Worm (Caenorhabditis elegans) whole organism, early embryonic: ENCODE results near the gene srh-17.

Experiments
- F13C5.2 ChIP-seq: sonication (generic microtip); optimal IDR thresholded peaks from 2 replicates; lab custom pipeline; 2017; ENCODE audit warnings: mild to moderate bottlenecking, missing genetic modification characterization, inconsistent platforms, missing compliant biosample characterization
- aly-1 ChIP-seq: sonication (generic microtip); optimal IDR thresholded peaks from 2 replicates; lab custom pipeline; 2016; ENCODE audit warnings: missing genetic modification characterization, missing compliant biosample characterization
- ama-1 ChIP-seq: fragments of 150-350 bp; optimal IDR thresholded peaks from 2 replicates; lab custom pipeline; 2014
- ceh-36 ChIP-seq: sonication (generic microtip); optimal IDR thresholded peaks from 2 replicates; lab custom pipeline; 2016; ENCODE audit warnings: missing genetic modification characterization, inconsistent platforms, missing compliant biosample characterization
- ets-7 ChIP-seq: sonication (generic microtip); optimal IDR thresholded peaks from 2 replicates; lab custom pipeline; 2016; ENCODE audit warnings: missing genotype, missing genetic modification characterization, missing compliant biosample characterization
- flt-1 ChIP-seq: fragments of 200-800 bp; sonication (Bioruptor generic); IDR thresholded peaks from 2 replicates; pipeline ENCODE4 v1.3.6; 2022; ENCODE audit warnings: missing genetic modification characterization, missing compliant biosample characterization
- hmbx-1 ChIP-seq: sonication (generic microtip); optimal IDR thresholded peaks from 2 replicates; lab custom pipeline; 2016; ENCODE audit warnings: mild to moderate bottlenecking, missing genetic modification characterization, missing compliant biosample characterization
- hmg-4 ChIP-seq: fragments of 200-800 bp; sonication (Bioruptor generic); optimal IDR thresholded peaks from 2 replicates; lab custom pipeline; 2018; ENCODE audit warnings: mild to moderate bottlenecking, missing genetic modification characterization, missing compliant biosample characterization
- hnd-1 ChIP-seq: sonication (generic microtip); optimal IDR thresholded peaks from 2 replicates; lab custom pipeline; 2016; ENCODE audit warnings: missing genetic modification characterization, missing compliant biosample characterization
- pes-1 ChIP-seq: fragments of 200-800 bp; sonication (Bioruptor generic); IDR thresholded peaks from 2 replicates; pipeline ENCODE4 v1.3.6; 2022; ENCODE audit warnings: missing genetic modification reagents, missing genetic modification characterization, missing compliant biosample characterization
- scrt-1 ChIP-seq: fragments of 200-800 bp; sonication (Bioruptor generic); IDR thresholded peaks from 2 replicates; pipeline ENCODE4 v1.3.6; 2022; ENCODE audit warnings: missing genetic modification characterization, missing compliant biosample characterization
- tbx-11 ChIP-seq: fragments of 200-800 bp; sonication (Bioruptor generic); IDR thresholded peaks from 2 replicates; pipeline ENCODE4 v1.3.6; 2022; ENCODE audit warnings: missing genetic modification characterization, missing compliant biosample characterization
- tbx-37 ChIP-seq: fragments of 200-800 bp; sonication (Bioruptor generic); conservative IDR thresholded peaks from 2 replicates; pipeline ENCODE4 v1.3.6; 2022; ENCODE audit warnings: missing genetic modification reagents, missing genetic modification characterization, missing compliant biosample characterization
- tra-4 ChIP-seq: sonication (generic microtip); optimal IDR thresholded peaks from 2 replicates; lab custom pipeline; 2017; ENCODE audit warnings: missing genetic modification characterization, missing compliant biosample characterization

DNA sequence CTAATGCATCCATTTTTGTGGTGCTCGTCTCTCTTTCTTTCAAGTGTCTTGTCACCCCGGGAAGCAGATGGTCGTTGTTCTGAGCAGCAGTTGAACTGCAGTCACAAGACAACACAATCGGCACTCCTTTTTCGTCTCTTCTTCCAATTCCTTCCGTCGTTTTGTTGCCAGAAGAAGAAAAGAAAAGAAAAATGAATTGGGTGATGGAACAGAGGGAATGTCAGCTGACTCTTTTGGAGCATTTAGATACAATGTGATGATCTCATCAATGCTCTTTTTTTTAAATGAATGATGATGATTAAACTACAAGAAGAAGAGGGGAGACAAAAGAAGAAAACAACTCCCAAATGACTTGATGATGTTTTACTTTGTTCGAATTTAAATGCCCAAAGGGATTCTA is 11.2 kb upstream of the srh-17 start:
- no peak for TF ChIP-seq tbx-37 (GFP tag; lab: Robert Waterston, UW)
- TF ChIP-seq aly-1 (tag; lab: Kevin White, UChicago), result no peak
- TF ChIP-seq tra-4, result no peak
- no peak for TF ChIP-seq ama-1
- TF ChIP-seq flt-1 (GFP tag; lab: Robert Waterston, UW), result no peak
- no peak for TF ChIP-seq hnd-1 (tag; lab: Kevin White, UChicago)
- TF ChIP-seq hmbx-1 (tag; lab: Kevin White, UChicago), result no peak
- no peak for TF ChIP-seq tbx-11 (GFP tag; lab: Robert Waterston, UW)
- TF ChIP-seq scrt-1 (GFP tag; lab: Robert Waterston, UW), result no peak
- no peak for TF ChIP-seq ceh-36
- no peak for TF ChIP-seq F13C5.2 (tag; lab: Kevin White, UChicago)
- no peak for TF ChIP-seq hmg-4 (GFP tag; lab: Kevin White, UChicago)
- no peak for TF ChIP-seq pes-1 (GFP tag; lab: Robert Waterston, UW)
- TF ChIP-seq ets-7 (tag; lab: Kevin White, UChicago), result no peak
